Worm (Caenorhabditis elegans) whole organism, L2 larva: Measurements from ENCODE around the gene nhr-213.

Experiments
- F13H6.1 ChIP-seq: sonication (generic microtip); optimal IDR thresholded peaks from 2 replicates; lab custom pipeline; 2016; ENCODE audit warnings: missing genetic modification characterization, missing compliant biosample characterization
- aly-2 ChIP-seq: fragments of 150-350 bp; optimal IDR thresholded peaks from 2 replicates; lab custom pipeline; 2014; ENCODE audit warnings: missing biosample characterization, missing genetic modification characterization
- ama-1 ChIP-seq: fragments of 150-350 bp; optimal IDR thresholded peaks from 2 replicates; lab custom pipeline; 2018; ENCODE audit warnings: inconsistent platforms
- crh-2 ChIP-seq: sonication (generic microtip); optimal IDR thresholded peaks from 2 replicates; lab custom pipeline; 2017; ENCODE audit warnings: missing biosample characterization, missing genetic modification characterization
- dmd-4 ChIP-seq: sonication (generic microtip); optimal IDR thresholded peaks from 2 replicates; lab custom pipeline; 2017; ENCODE audit warnings: missing biosample characterization, missing genetic modification characterization
- fos-1 ChIP-seq: fragments of 150-350 bp; optimal IDR thresholded peaks from 2 replicates; lab custom pipeline; 2014; ENCODE audit warnings: missing biosample characterization, missing genetic modification characterization
- lsy-2 ChIP-seq, 2 experiments: fragments of 150-350 bp in 1 of 2; sonication (generic microtip) in 1 of 2; optimal IDR thresholded peaks; 2 replicates each; lab custom pipeline; 2014 to 2017; ENCODE audit warnings: missing biosample characterization in 2 of 2, missing genetic modification characterization in 2 of 2
- nhr-25 ChIP-seq: fragments of 150-350 bp; sonication (generic microtip); optimal IDR thresholded peaks from 3 replicates; lab custom pipeline; 2014; ENCODE audit warnings: missing biosample characterization, missing genetic modification characterization
- skn-1 ChIP-seq: sonication (generic microtip); optimal IDR thresholded peaks from 2 replicates; lab custom pipeline; 2017; ENCODE audit warnings: missing biosample characterization, missing genetic modification characterization
- unc-39 ChIP-seq: fragments of 150-350 bp; optimal IDR thresholded peaks from 2 replicates; lab custom pipeline; 2014; ENCODE audit warnings: missing biosample characterization, missing genetic modification characterization
- unc-62 ChIP-seq: fragments of 150-350 bp; optimal IDR thresholded peaks from 2 replicates; lab custom pipeline; 2014; ENCODE audit warnings: missing biosample characterization, missing genetic modification reagents, missing genetic modification characterization

DNA sequence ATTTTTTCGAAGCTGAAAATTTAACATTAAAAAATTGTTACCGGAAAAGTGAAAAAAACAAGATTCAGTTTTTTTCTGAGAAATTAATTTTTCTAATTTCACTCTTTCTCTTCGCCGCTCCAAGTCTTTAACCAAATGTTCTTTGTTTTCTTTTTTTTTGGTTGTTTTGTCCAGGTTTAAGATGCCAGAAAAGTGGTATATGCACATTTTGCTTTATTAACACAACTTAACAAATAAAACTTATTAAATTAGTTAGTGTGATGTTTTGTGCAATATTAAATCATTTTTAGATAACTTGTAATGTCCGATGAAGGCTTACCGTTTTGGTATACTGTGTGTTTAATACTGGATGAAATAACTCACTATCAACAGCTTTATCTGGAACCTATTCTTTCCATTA lies 46.6 kb upstream of the nhr-213 start, which contains the start of gene srw-53:
- no peak for TF ChIP-seq ama-1 (lab: Kevin White, UChicago)
- TF ChIP-seq lsy-2 (tag; optimal IDR thresholded peaks at IDR 0.05; lab: Kevin White, UChicago), result no peak
- no peak for TF ChIP-seq dmd-4
- TF ChIP-seq unc-62 (GFP tag; lab: Kevin White, UChicago), result no peak
- TF ChIP-seq unc-39, result no peak
- no peak for TF ChIP-seq nhr-25 (tag; lab: Kevin White, UChicago)
- no peak for TF ChIP-seq fos-1 (tag; lab: Kevin White, UChicago)
- no peak for TF ChIP-seq skn-1 (tag; lab: Kevin White, UChicago)
- no peak for TF ChIP-seq aly-2 (tag; lab: Kevin White, UChicago)
- no peak for TF ChIP-seq F13H6.1 (tag; lab: Kevin White, UChicago)
- no peak for TF ChIP-seq crh-2
